Worm (Caenorhabditis elegans): ENCODE measurements around the gene abu-12.

DNA sequence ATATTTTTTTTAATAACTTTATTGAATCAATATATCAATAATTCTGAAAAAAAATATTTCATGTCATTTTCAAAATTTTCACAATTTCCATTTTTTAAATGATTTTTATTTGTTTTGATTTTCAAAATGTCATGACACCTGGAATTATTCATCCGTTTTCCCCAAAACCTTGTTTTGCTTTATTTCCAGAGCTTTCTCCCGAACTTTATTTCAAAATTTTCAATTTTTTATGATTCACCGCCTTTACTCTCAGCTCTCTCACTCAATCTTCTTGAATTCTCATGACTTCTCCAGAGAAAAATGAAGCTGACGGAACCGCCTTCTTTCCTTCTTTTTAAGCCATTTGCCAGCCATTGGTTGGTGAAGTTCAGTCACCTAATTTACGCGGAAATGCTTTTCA, 52.8 kb downstream of the abu-12 start, which contains the start of gene R04A9.1:
- TF ChIP-seq ama-1 (optimal IDR thresholded peaks at IDR 0.05) (no peak), tbx-7 (tag; optimal IDR thresholded peaks at IDR 0.05) (no peak), ceh-48 (tag; optimal IDR thresholded peaks at IDR 0.05) (no peak), ceh-9 (tag; optimal IDR thresholded peaks at IDR 0.05) (no peak), pha-4 (tag; optimal IDR thresholded peaks at IDR 0.05) (no peak), rnt-1 (tag; optimal IDR thresholded peaks at IDR 0.05) (no peak)

Data from whole organism, late embryonic.